Worm (Caenorhabditis elegans) whole organism, L1 larva: Measurements from ENCODE around the gene hpd-1.
A peak's percentile ranks its signal among the peaks of the same experiment; 100 is the strongest.

Experiments used
- aly-2 ChIP-seq: fragments of 150-350 bp; optimal IDR thresholded peaks from 2 replicates; lab custom pipeline; 2014; ENCODE audit warnings: missing biosample characterization, missing genetic modification characterization
- ama-1 ChIP-seq: fragments of 150-350 bp; optimal IDR thresholded peaks from 2 replicates; lab custom pipeline; 2014
- ceh-82 ChIP-seq, 3 experiments: fragments of 150-350 bp in 1 of 3; sonication (generic microtip) in 2 of 3; optimal IDR thresholded peaks; 2 replicates each; lab custom pipeline; 2014 to 2017; ENCODE audit warnings: missing biosample characterization in 3 of 3, missing genetic modification characterization in 3 of 3
- dpl-1 ChIP-seq, 3 experiments: fragments of 150-350 bp in 2 of 3; sonication (generic microtip) in 1 of 3; optimal IDR thresholded peaks; 2 replicates each; lab custom pipeline; 2014 to 2017; ENCODE audit warnings: missing biosample characterization in 3 of 3, missing genetic modification characterization in 3 of 3, missing genetic modification reagents in 3 of 3
- fkh-10 ChIP-seq: sonication (generic microtip); optimal IDR thresholded peaks from 2 replicates; lab custom pipeline; 2017; ENCODE audit warnings: missing biosample characterization, missing genetic modification reagents, missing genetic modification characterization
- fkh-8 ChIP-seq: sonication (generic microtip); optimal IDR thresholded peaks from 2 replicates; lab custom pipeline; 2016; ENCODE audit warnings: mild to moderate bottlenecking, missing genetic modification characterization, missing compliant biosample characterization
- jun-1 ChIP-seq: fragments of 150-350 bp; optimal IDR thresholded peaks from 2 replicates; lab custom pipeline; 2014; ENCODE audit warnings: missing biosample characterization, missing genetic modification reagents, missing genetic modification characterization
- lin-39 ChIP-seq: fragments of 150-350 bp; optimal IDR thresholded peaks from 2 replicates; lab custom pipeline; 2014; ENCODE audit warnings: missing biosample characterization, missing genetic modification reagents, missing genetic modification characterization
- nhr-28 ChIP-seq: fragments of 150-350 bp; optimal IDR thresholded peaks from 2 replicates; lab custom pipeline; 2014; ENCODE audit warnings: missing biosample characterization, missing genetic modification characterization
- nhr-77 ChIP-seq: fragments of 150-350 bp; optimal IDR thresholded peaks from 2 replicates; lab custom pipeline; 2014; ENCODE audit warnings: missing biosample characterization, missing genetic modification characterization
- nhr-90 ChIP-seq: sonication (generic microtip); optimal IDR thresholded peaks from 2 replicates; lab custom pipeline; 2016; ENCODE audit warnings: mild to moderate bottlenecking, missing genetic modification characterization, missing compliant biosample characterization; ENCODE audit not compliant: poor library complexity
- skn-1 ChIP-seq: fragments of 150-350 bp; optimal IDR thresholded peaks from 2 replicates; lab custom pipeline; 2014; ENCODE audit warnings: missing biosample characterization, missing genetic modification characterization
- sptf-1 ChIP-seq: fragments of 150-350 bp; optimal IDR thresholded peaks from 2 replicates; lab custom pipeline; 2014; ENCODE audit warnings: missing biosample characterization, missing genetic modification characterization
- unc-62 ChIP-seq: fragments of 150-350 bp; optimal IDR thresholded peaks from 2 replicates; lab custom pipeline; 2014; ENCODE audit warnings: missing biosample characterization, missing genetic modification reagents, missing genetic modification characterization

- TF ChIP-seq jun-1 (tag; lab: Kevin White, UChicago) (no peak), nhr-77 (tag; lab: Kevin White, UChicago) (no peak), nhr-28 (tag; lab: Kevin White, UChicago) (no peak), dpl-1 (GFP tag; optimal IDR thresholded peaks at IDR 0.05; lab: Kevin White, UChicago) (no peak), lin-39 (peak; percentile 11), skn-1 (no peak), fkh-10 (no peak), fkh-8 (tag; lab: Kevin White, UChicago) (no peak), aly-2 (tag; lab: Kevin White, UChicago) (no peak), sptf-1 (no peak), ama-1 (lab: Kevin White, UChicago) (no peak), nhr-90 (tag; lab: Kevin White, UChicago) (no peak), unc-62 (GFP tag; lab: Kevin White, UChicago) (no peak), ceh-82 (tag; optimal IDR thresholded peaks at IDR 0.05; lab: Kevin White, UChicago) (no peak)
Measured at ce11 chrIII:10525927-10526326, 9.4 kb upstream of the hpd-1 start.
